Fruit fly (Drosophila melanogaster) whole organism, embryonic: ENCODE data around the gene Datp.

Experiments
- Antp ChIP-seq: fragments of 200-800 bp; sonication (Bioruptor generic); optimal IDR thresholded peaks from 3 replicates; lab custom pipeline; 2016; ENCODE audit warnings: missing biosample characterization, missing genetic modification characterization
- CG10209 ChIP-seq: fragments of 200-800 bp; sonication (Bioruptor generic); optimal IDR thresholded peaks from 3 replicates; lab custom pipeline; 2017; ENCODE audit warnings: missing biosample characterization, mild to moderate bottlenecking, missing genetic modification characterization, missing genetic modification reagents
- CG11085 ChIP-seq: fragments of 200-800 bp; sonication (Bioruptor generic); IDR thresholded peaks from 2 replicates; pipeline ENCODE4 v1.3.6; 2022; ENCODE audit warnings: missing biosample characterization, missing genetic modification characterization
- CG11723 ChIP-seq: fragments of 200-800 bp; sonication (Bioruptor generic); optimal IDR thresholded peaks from 2 replicates; lab custom pipeline; 2017; ENCODE audit warnings: missing biosample characterization, mild to moderate bottlenecking, missing genetic modification characterization
- CG12744 ChIP-seq: fragments of 200-800 bp; sonication (Bioruptor generic); optimal IDR thresholded peaks from 2 replicates; lab custom pipeline; 2016; ENCODE audit warnings: missing biosample characterization, missing genetic modification characterization
- CG12769 ChIP-seq: fragments of 200-800 bp; sonication (Bioruptor generic); optimal IDR thresholded peaks from 2 replicates; lab custom pipeline; 2019; ENCODE audit warnings: missing biosample characterization, mild to moderate bottlenecking, missing genetic modification characterization, moderate library complexity
- CG13123 ChIP-seq: fragments of 200-800 bp; sonication (Bioruptor generic); optimal IDR thresholded peaks from 2 replicates; lab custom pipeline; 2016; ENCODE audit warnings: missing biosample characterization, missing genetic modification characterization
- CG15073 ChIP-seq: fragments of 200-800 bp; sonication (Bioruptor generic); optimal IDR thresholded peaks from 2 replicates; lab custom pipeline; 2016; ENCODE audit warnings: missing biosample characterization, missing genetic modification characterization
- CG18262 ChIP-seq: fragments of 200-800 bp; optimal IDR thresholded peaks from 3 replicates; lab custom pipeline; 2019; ENCODE audit warnings: missing biosample characterization, mild to moderate bottlenecking, missing genetic modification characterization, moderate library complexity
- CG3065 ChIP-seq: fragments of 200-800 bp; sonication (Bioruptor generic); optimal IDR thresholded peaks from 2 replicates; lab custom pipeline; 2016; ENCODE audit warnings: missing biosample characterization, missing genetic modification characterization
- CG31388 ChIP-seq: fragments of 200-800 bp; sonication (Bioruptor generic); optimal IDR thresholded peaks from 2 replicates; lab custom pipeline; 2016; ENCODE audit warnings: missing biosample characterization, missing genetic modification characterization
- CG3163 ChIP-seq: fragments of 200-800 bp; sonication (Bioruptor generic); optimal IDR thresholded peaks from 3 replicates; lab custom pipeline; 2016; ENCODE audit warnings: missing biosample characterization, missing genetic modification characterization
- CG34224 ChIP-seq: fragments of 200-800 bp; sonication (Bioruptor generic); IDR thresholded peaks from 3 replicates; pipeline ENCODE4 v1.3.6; 2022; ENCODE audit warnings: missing biosample characterization, missing genetic modification characterization; ENCODE audit not compliant: partially characterized antibody
- CG4404 ChIP-seq: fragments of 200-800 bp; sonication (Bioruptor generic); IDR thresholded peaks from 2 replicates; pipeline ENCODE4 v1.3.6; 2022; ENCODE audit warnings: missing biosample characterization, missing genetic modification characterization
- CG4854 ChIP-seq: fragments of 200-800 bp; sonication (Bioruptor generic); optimal IDR thresholded peaks from 2 replicates; lab custom pipeline; 2016; ENCODE audit warnings: missing biosample characterization, missing genetic modification characterization, inconsistent platforms
- CG7372 ChIP-seq: fragments of 200-800 bp; sonication (Bioruptor generic); IDR thresholded peaks from 2 replicates; pipeline ENCODE4 v1.3.6; 2022; ENCODE audit warnings: missing biosample characterization, missing genetic modification characterization
- Chrac-16 ChIP-seq: fragments of 200-800 bp; sonication (Bioruptor generic); optimal IDR thresholded peaks from 3 replicates; lab custom pipeline; 2016; ENCODE audit warnings: missing biosample characterization, missing genetic modification characterization
- Elba2 ChIP-seq: fragments of 200-800 bp; sonication (Bioruptor generic); optimal IDR thresholded peaks from 3 replicates; lab custom pipeline; 2016; ENCODE audit warnings: missing biosample characterization, missing genetic modification characterization
- Fer2 ChIP-seq: fragments of 200-800 bp; sonication (Bioruptor generic); optimal IDR thresholded peaks from 2 replicates; lab custom pipeline; 2018; ENCODE audit warnings: missing biosample characterization, mild to moderate bottlenecking, missing genetic modification characterization, moderate library complexity
- HmgD ChIP-seq: fragments of 200-800 bp; sonication (Bioruptor generic); optimal IDR thresholded peaks from 3 replicates; lab custom pipeline; 2016; ENCODE audit warnings: missing biosample characterization, missing genetic modification characterization
- Hr39 ChIP-seq: fragments of >200 bp; optimal IDR thresholded peaks from 2 replicates; lab custom pipeline; 2017
- MBD-R2 ChIP-seq: fragments of 200-800 bp; sonication (Bioruptor generic); IDR thresholded peaks from 2 replicates; pipeline ENCODE4 v1.3.6; 2022; ENCODE audit warnings: missing biosample characterization, missing genetic modification characterization
- Oli ChIP-seq: fragments of 200-800 bp; sonication (Bioruptor generic); optimal IDR thresholded peaks from 2 replicates; lab custom pipeline; 2018; ENCODE audit warnings: missing biosample characterization, mild to moderate bottlenecking, missing genetic modification characterization, moderate library complexity
- amos ChIP-seq: fragments of 200-800 bp; sonication (Bioruptor generic); IDR thresholded peaks from 2 replicates; pipeline ENCODE4 v1.3.6; 2022; ENCODE audit warnings: missing biosample characterization, missing genetic modification characterization; ENCODE audit not compliant: partially characterized antibody
- ara ChIP-seq: fragments of 200-800 bp; sonication (Bioruptor generic); IDR thresholded peaks from 2 replicates; pipeline ENCODE4 v1.3.6; 2022; ENCODE audit warnings: missing biosample characterization, missing genetic modification characterization
- bbx ChIP-seq: fragments of 200-800 bp; sonication (Bioruptor generic); IDR thresholded peaks from 2 replicates; pipeline ENCODE4 v1.3.6; 2022; ENCODE audit warnings: missing biosample characterization, missing genetic modification characterization; ENCODE audit not compliant: partially characterized antibody
- danr ChIP-seq: fragments of 200-800 bp; sonication (Bioruptor generic); IDR thresholded peaks from 2 replicates; pipeline ENCODE4 v1.3.6; 2022; ENCODE audit warnings: missing biosample characterization, missing genetic modification characterization
- dm ChIP-seq: fragments of 200-800 bp; sonication (Bioruptor generic); optimal IDR thresholded peaks from 3 replicates; lab custom pipeline; 2016; ENCODE audit warnings: missing biosample characterization, missing genetic modification characterization
- en ChIP-seq: fragments of 200-800 bp; sonication (Bioruptor generic); optimal IDR thresholded peaks from 2 replicates; lab custom pipeline; 2016; ENCODE audit warnings: missing biosample characterization, missing genetic modification characterization
- grau ChIP-seq: fragments of 200-800 bp; optimal IDR thresholded peaks from 3 replicates; lab custom pipeline; 2019; ENCODE audit warnings: missing biosample characterization, mild to moderate bottlenecking, missing genetic modification characterization, moderate library complexity
- gsb-n ChIP-seq: fragments of 200-800 bp; sonication (Bioruptor generic); optimal IDR thresholded peaks from 3 replicates; lab custom pipeline; 2018; ENCODE audit warnings: missing biosample characterization, mild to moderate bottlenecking, missing genetic modification characterization
- hkb ChIP-seq, 2 experiments: fragments of 200-800 bp in 1 of 2; fragments of >200 bp in 1 of 2; sonication (Bioruptor generic) in 1 of 2; IDR thresholded peaks in 1 of 2; optimal IDR thresholded peaks in 1 of 2; 2 replicates each; pipeline versions ENCODE4 v1.3.6 to Lab custom; 2017 to 2022; ENCODE audit warnings: missing biosample characterization in 1 of 2, missing genetic modification characterization in 1 of 2
- hth ChIP-seq: fragments of >200 bp; optimal IDR thresholded peaks from 2 replicates; lab custom pipeline; 2017; ENCODE audit warnings: inconsistent platforms
- lab ChIP-seq: fragments of 200-800 bp; sonication (Bioruptor generic); optimal IDR thresholded peaks from 3 replicates; lab custom pipeline; 2017; ENCODE audit warnings: missing biosample characterization, missing genetic modification characterization, mild to moderate bottlenecking, moderate library complexity, missing genetic modification reagents
- maf-S ChIP-seq: fragments of 200-800 bp; sonication (Bioruptor generic); optimal IDR thresholded peaks from 2 replicates; lab custom pipeline; 2016; ENCODE audit warnings: missing biosample characterization, missing genetic modification characterization
- mam ChIP-seq: fragments of 200-800 bp; sonication (Bioruptor generic); optimal IDR thresholded peaks from 3 replicates; lab custom pipeline; 2016; ENCODE audit warnings: missing biosample characterization, missing genetic modification characterization
- otp ChIP-seq: fragments of 200-800 bp; sonication (Bioruptor generic); IDR thresholded peaks from 3 replicates; pipeline ENCODE4, ENCODE4 v1.3.6; 2022; ENCODE audit warnings: missing biosample characterization, missing genetic modification characterization
- pum ChIP-seq: fragments of 200-800 bp; sonication (Bioruptor generic); optimal IDR thresholded peaks from 2 replicates; lab custom pipeline; 2016; ENCODE audit warnings: missing biosample characterization, missing genetic modification characterization
- schlank ChIP-seq: fragments of 200-800 bp; sonication (Bioruptor generic); optimal IDR thresholded peaks from 2 replicates; lab custom pipeline; 2018; ENCODE audit warnings: missing biosample characterization, mild to moderate bottlenecking, missing genetic modification characterization
- shn ChIP-seq: fragments of 200-800 bp; sonication (Bioruptor generic); optimal IDR thresholded peaks from 3 replicates; lab custom pipeline; 2016; ENCODE audit warnings: missing biosample characterization, missing genetic modification characterization
- sim ChIP-seq: fragments of 200-800 bp; sonication (Bioruptor generic); IDR thresholded peaks from 2 replicates; pipeline ENCODE4 v1.3.6; 2022; ENCODE audit warnings: missing biosample characterization, missing genetic modification characterization
- sima ChIP-seq: fragments of 200-800 bp; sonication (Bioruptor generic); optimal IDR thresholded peaks from 2 replicates; lab custom pipeline; 2016; ENCODE audit warnings: missing biosample characterization, missing genetic modification characterization
- so ChIP-seq: fragments of 200-800 bp; sonication (Bioruptor generic); IDR thresholded peaks from 3 replicates; pipeline ENCODE4 v1.3.6; 2022; ENCODE audit warnings: missing biosample characterization, missing genetic modification characterization
- sqz ChIP-seq: fragments of 200-800 bp; sonication (Bioruptor generic); optimal IDR thresholded peaks from 3 replicates; lab custom pipeline; 2018; ENCODE audit warnings: missing biosample characterization, mild to moderate bottlenecking, missing genetic modification characterization
- stc ChIP-seq: fragments of 200-800 bp; sonication (Bioruptor generic); IDR thresholded peaks from 2 replicates; pipeline ENCODE4 v1.3.6; 2022; ENCODE audit warnings: missing biosample characterization, missing genetic modification characterization
- ttk ChIP-seq: fragments of 200-800 bp; sonication (Bioruptor generic); IDR thresholded peaks from 2 replicates; pipeline ENCODE4 v2.1.2; 2022; ENCODE audit warnings: missing biosample characterization, missing genetic modification characterization
- tup ChIP-seq: fragments of 200-800 bp; sonication (Bioruptor generic); optimal IDR thresholded peaks from 2 replicates; lab custom pipeline; 2016; ENCODE audit warnings: missing biosample characterization, mild to moderate bottlenecking, missing genetic modification characterization, moderate library complexity
- unpg ChIP-seq: fragments of 200-800 bp; sonication (Bioruptor generic); optimal IDR thresholded peaks from 3 replicates; lab custom pipeline; 2018; ENCODE audit warnings: missing biosample characterization, mild to moderate bottlenecking, missing genetic modification characterization, moderate library complexity
- usp ChIP-seq: fragments of >200 bp; optimal IDR thresholded peaks from 2 replicates; lab custom pipeline; 2017; ENCODE audit warnings: missing biosample characterization, missing genetic modification characterization
- wdn ChIP-seq: fragments of 200-800 bp; sonication (Bioruptor generic); IDR thresholded peaks from 2 replicates; pipeline ENCODE4 v1.3.6; 2022; ENCODE audit warnings: missing biosample characterization, missing genetic modification characterization
- zen2 ChIP-seq: fragments of 200-800 bp; sonication (Bioruptor generic); IDR thresholded peaks from 3 replicates; pipeline ENCODE4 v1.3.6; 2022; ENCODE audit warnings: missing biosample characterization, missing genetic modification characterization; ENCODE audit not compliant: partially characterized antibody

The Datp gene

dm6 chr2L:9956993-9957652 lies 18.5 kb upstream of the Datp start, which contains the start of the genes CG4658 and CG5846 (continued):
- TF ChIP-seq pum (GFP tag; lab: Kevin White, UChicago) (peak; percentile 90), hth (lab: Kevin White, UChicago) (no peak), CG13123 (GFP tag; lab: Kevin White, UChicago) (peak; percentile 90), CG7372 (peak; percentile 81), CG18262 (tag; lab: Kevin White, UChicago) (peak; percentile 97), sim (GFP tag; lab: Robert Waterston, UW) (peak; percentile 93), CG4854 (GFP tag; lab: Kevin White, UChicago) (peak; percentile 75), Oli (tag; lab: Kevin White, UChicago) (peak; percentile 94), unpg (peak; percentile 97), MBD-R2 (peak; percentile 92), ttk (GFP tag; lab: Robert Waterston, UW) (peak; percentile 96), CG12769 (tag; lab: Kevin White, UChicago) (no peak), HmgD (GFP tag; lab: Kevin White, UChicago) (peak; percentile 23), maf-S (GFP tag; lab: Kevin White, UChicago) (peak; percentile 62), CG3065 (peak; percentile 89), Elba2 (peak; percentile 61), en (GFP tag; lab: Kevin White, UChicago) (peak; percentile 13), stc (GFP tag; lab: Robert Waterston, UW) (peak; percentile 98), zen2 (GFP tag; lab: Robert Waterston, UW) (no peak), CG31388 (GFP tag; lab: Kevin White, UChicago) (peak; percentile 77), CG10209 (GFP tag; lab: Kevin White, UChicago) (peak; percentile 94), CG3163 (GFP tag; lab: Kevin White, UChicago) (peak; percentile 29), hkb (optimal IDR thresholded peaks at IDR 0.05; lab: Kevin White, UChicago) (no peak), hkb (GFP tag; IDR thresholded peaks at IDR 0.05; lab: Robert Waterston, UW) (peak; percentile 96), schlank (tag; lab: Kevin White, UChicago) (peak; percentile 72), dm (GFP tag; lab: Kevin White, UChicago) (peak; percentile 48), CG4404 (GFP tag; lab: Robert Waterston, UW) (peak; percentile 91), grau (tag; lab: Kevin White, UChicago) (peak; percentile 94), tup (GFP tag; lab: Kevin White, UChicago) (peak; percentile 60), CG15073 (GFP tag; lab: Kevin White, UChicago) (peak; percentile 77), danr (peak; percentile 90), Fer2 (tag; lab: Kevin White, UChicago) (peak; percentile 79), so (GFP tag; lab: Robert Waterston, UW) (peak; percentile 93; the same call in 2 of the 3 replicates), otp (peak; percentile 88), CG12744 (GFP tag; lab: Kevin White, UChicago) (peak; percentile 75), shn (GFP tag; lab: Kevin White, UChicago) (peak; percentile 79), amos (GFP tag; lab: Robert Waterston, UW) (no peak), CG11085 (GFP tag; lab: Robert Waterston, UW) (peak; percentile 92), lab (peak; percentile 94), Chrac-16 (GFP tag; lab: Kevin White, UChicago) (peak; percentile 96), ara (GFP tag; lab: Robert Waterston, UW) (peak; percentile 95), bbx (GFP tag; lab: Robert Waterston, UW) (peak; percentile 12; the same call in 1 of the 2 replicates), mam (peak; percentile 72), Antp (GFP tag; lab: Kevin White, UChicago) (peak; percentile 33), wdn (peak; percentile 87), usp (GFP tag; lab: Kevin White, UChicago) (no peak), Hr39 (lab: Kevin White, UChicago) (no peak), sqz (GFP tag; lab: Kevin White, UChicago) (peak; percentile 79), gsb-n (tag; lab: Kevin White, UChicago) (peak; percentile 97), CG11723 (GFP tag; lab: Kevin White, UChicago) (peak; percentile 80), sima (no peak), CG34224 (GFP tag; lab: Robert Waterston, UW) (no peak)
